Worm (Caenorhabditis elegans) whole organism, midembryonic: ENCODE measurements around the gene F28H6.4.

Experiments used
- T22C8.4 ChIP-seq: fragments of 200-800 bp; sonication (Bioruptor generic); IDR thresholded peaks from 2 replicates; pipeline ENCODE4 v1.3.6; 2022; ENCODE audit warnings: missing genetic modification characterization, missing compliant biosample characterization
- cog-1 ChIP-seq: sonication (generic microtip); optimal IDR thresholded peaks from 2 replicates; lab custom pipeline; 2016; ENCODE audit warnings: missing genetic modification characterization, missing compliant biosample characterization
- flt-1 ChIP-seq: fragments of 200-800 bp; sonication (Bioruptor generic); IDR thresholded peaks from 2 replicates; pipeline ENCODE4 v1.3.6; 2022; ENCODE audit warnings: missing genetic modification characterization, missing compliant biosample characterization
- klf-2 ChIP-seq: fragments of 200-800 bp; sonication (Bioruptor generic); conservative IDR thresholded peaks from 2 replicates; pipeline ENCODE4 v1.3.6; 2022; ENCODE audit warnings: missing genetic modification reagents, missing genetic modification characterization, missing compliant biosample characterization
- med-1 ChIP-seq: sonication (generic microtip); optimal IDR thresholded peaks from 2 replicates; lab custom pipeline; 2017; ENCODE audit warnings: missing genetic modification characterization, mild to moderate bottlenecking, missing compliant biosample characterization, antibody characterized with exemption, missing genetic modification reagents; ENCODE audit not compliant: insufficient read depth
- ref-1 ChIP-seq: fragments of 200-800 bp; sonication (Bioruptor generic); conservative IDR thresholded peaks from 2 replicates; pipeline ENCODE4 v1.3.6; 2022; ENCODE audit warnings: missing genetic modification reagents, missing genetic modification characterization, missing compliant biosample characterization
- tab-1 ChIP-seq: fragments of 200-800 bp; sonication (Bioruptor generic); IDR thresholded peaks from 2 replicates; pipeline ENCODE4 v1.3.6; 2022; ENCODE audit warnings: missing genetic modification characterization, missing compliant biosample characterization
- ztf-23 ChIP-seq: fragments of 200-800 bp; sonication (Bioruptor generic); IDR thresholded peaks from 2 replicates; pipeline ENCODE4 v1.3.6; 2022; ENCODE audit warnings: missing genetic modification reagents, missing genetic modification characterization, missing compliant biosample characterization
- ztf-29 ChIP-seq: fragments of 200-800 bp; sonication (Bioruptor generic); IDR thresholded peaks from 2 replicates; pipeline ENCODE4 v1.3.6; 2022; ENCODE audit warnings: missing genetic modification reagents, missing genetic modification characterization, missing compliant biosample characterization

- TF ChIP-seq ztf-29 = no peak
- TF ChIP-seq tab-1 = no peak
- TF ChIP-seq ref-1 (GFP tag; lab: Robert Waterston, UW) = no peak
- TF ChIP-seq cog-1 (tag; lab: Kevin White, UChicago) = no peak
- no peak for TF ChIP-seq T22C8.4 (GFP tag; lab: Robert Waterston, UW)
- TF ChIP-seq ztf-23 (GFP tag; lab: Robert Waterston, UW) = no peak
- TF ChIP-seq flt-1 (GFP tag; lab: Robert Waterston, UW) = no peak
- no peak for TF ChIP-seq med-1
- no peak for TF ChIP-seq klf-2 (GFP tag; lab: Robert Waterston, UW)
These were observed 54.8 kb downstream of the F28H6.4 start for ce11 chrX:14182514-14182913.
